Fruit fly (Drosophila melanogaster): Measurements from ENCODE around the gene Trmt112.

Gene Trmt112

dm6 chr3L:21171905-21172304 lies 44.7 kb downstream of the Trmt112 start, which contains the start of gene Ac78C (continued):
- peak; percentile 69 for TF ChIP-seq chn (GFP tag; optimal IDR thresholded peaks at IDR 0.05)
- peak; percentile 90 for TF ChIP-seq CG4328 (GFP tag; optimal IDR thresholded peaks at IDR 0.05)
- TF ChIP-seq Poxn (GFP tag; IDR thresholded peaks at IDR 0.05): peak; percentile 77
- TF ChIP-seq phol (tag; optimal IDR thresholded peaks at IDR 0.05): peak; percentile 66
- peak; percentile 63 for TF ChIP-seq dm (GFP tag; optimal IDR thresholded peaks at IDR 0.05)
- TF ChIP-seq pnt (GFP tag; optimal IDR thresholded peaks at IDR 0.05): peak; percentile 86
- TF ChIP-seq Fer3 (tag; optimal IDR thresholded peaks at IDR 0.05): peak; percentile 92
- peak; percentile 91 for TF ChIP-seq CG6813 (GFP tag; optimal IDR thresholded peaks at IDR 0.05)
- peak; percentile 49 for TF ChIP-seq CG15696 (tag; optimal IDR thresholded peaks at IDR 0.05)
- no peak for TF ChIP-seq Sry-β (GFP tag; optimal IDR thresholded peaks at IDR 0.05)
- no peak for TF ChIP-seq kni (GFP tag; optimal IDR thresholded peaks at IDR 0.05)
- TF ChIP-seq Tbp (GFP tag; optimal IDR thresholded peaks at IDR 0.05): no peak
- no peak for TF ChIP-seq Lpt (GFP tag; optimal IDR thresholded peaks at IDR 0.05)
- no peak for TF ChIP-seq CG8478 (optimal IDR thresholded peaks at IDR 0.05)
- TF ChIP-seq abd-A (tag; optimal IDR thresholded peaks at IDR 0.05): peak; percentile 88
- TF ChIP-seq Sry-δ (GFP tag; optimal IDR thresholded peaks at IDR 0.05): peak; percentile 32
- peak; percentile 83 for TF ChIP-seq CG1647 (GFP tag; optimal IDR thresholded peaks at IDR 0.05)
- TF ChIP-seq hth (optimal IDR thresholded peaks at IDR 0.05): no peak
- TF ChIP-seq zen (tag; optimal IDR thresholded peaks at IDR 0.05): peak; percentile 39
- TF ChIP-seq insv (GFP tag; optimal IDR thresholded peaks at IDR 0.05): peak in 1 of 2 experiments; percentile 33
- peak; percentile 65 to 77 for TF ChIP-seq chif (GFP tag; optimal IDR thresholded peaks at IDR 0.05)
- TF ChIP-seq Taf1 (GFP tag; IDR thresholded peaks at IDR 0.05): peak; percentile 84
- peak; percentile 84 for TF ChIP-seq CG17568 (GFP tag; optimal IDR thresholded peaks at IDR 0.05)
- peak; percentile 76 for TF ChIP-seq tap (tag; optimal IDR thresholded peaks at IDR 0.05)
- TF ChIP-seq h (optimal IDR thresholded peaks at IDR 0.05): no peak
- TF ChIP-seq CG2116 (GFP tag; optimal IDR thresholded peaks at IDR 0.05): no peak
- peak; percentile 88 for TF ChIP-seq Ptx1 (GFP tag; IDR thresholded peaks at IDR 0.05)
- TF ChIP-seq CG17385 (GFP tag; optimal IDR thresholded peaks at IDR 0.05): peak; percentile 71
- TF ChIP-seq slou (GFP tag; optimal IDR thresholded peaks at IDR 0.05): peak; percentile 48
- peak; percentile 51 for TF ChIP-seq da (GFP tag; optimal IDR thresholded peaks at IDR 0.05)
- peak; percentile 83 for TF ChIP-seq CG4282 (GFP tag; optimal IDR thresholded peaks at IDR 0.05)
- TF ChIP-seq MBD-R2 (GFP tag; IDR thresholded peaks at IDR 0.05): no peak; the same call in none of the 2 replicates
- TF ChIP-seq hkb (optimal IDR thresholded peaks at IDR 0.05): no peak
- peak; percentile 88 for TF ChIP-seq hkb (GFP tag; IDR thresholded peaks at IDR 0.05)
- TF ChIP-seq CG15479 (GFP tag; optimal IDR thresholded peaks at IDR 0.05): no peak
- no peak for TF ChIP-seq Dip2 (GFP tag; IDR thresholded peaks at IDR 0.05)
- no peak for TF ChIP-seq CG4707 (GFP tag; optimal IDR thresholded peaks at IDR 0.05)
- peak in 1 of 2 experiments; percentile 52 for TF ChIP-seq Eip74EF (GFP tag; optimal IDR thresholded peaks at IDR 0.05)
- peak; percentile 53 for TF ChIP-seq CG10321 (GFP tag; IDR thresholded peaks at IDR 0.05)
- peak; percentile 92 for TF ChIP-seq sug (tag; optimal IDR thresholded peaks at IDR 0.05)
- peak; percentile 53 for TF ChIP-seq Mes4 (GFP tag; optimal IDR thresholded peaks at IDR 0.05)
- peak; percentile 91 for TF ChIP-seq CHES-1-like (GFP tag; optimal IDR thresholded peaks at IDR 0.05)
- TF ChIP-seq CG10959 (GFP tag; IDR thresholded peaks at IDR 0.05): no peak
- peak; percentile 78 for TF ChIP-seq Camta (GFP tag; optimal IDR thresholded peaks at IDR 0.05)
- peak; percentile 80 for TF ChIP-seq cwo (GFP tag; optimal IDR thresholded peaks at IDR 0.05)
- TF ChIP-seq Doc2 (GFP tag; IDR thresholded peaks at IDR 0.05): peak; percentile 51; the same call in 1 of the 2 replicates
- no peak for TF ChIP-seq gsb-n (tag; optimal IDR thresholded peaks at IDR 0.05)
- peak; percentile 65; the same call in 2 of the 3 replicates for TF ChIP-seq otp (GFP tag; IDR thresholded peaks at IDR 0.05)
- TF ChIP-seq mld (GFP tag; IDR thresholded peaks at IDR 0.05; ENCODE audit: partially characterized antibody): no peak
- peak; percentile 73 for TF ChIP-seq odd (GFP tag; optimal IDR thresholded peaks at IDR 0.05)
- TF ChIP-seq disco-r (GFP tag; optimal IDR thresholded peaks at IDR 0.05): peak; percentile 79
- TF ChIP-seq CG17359 (tag; optimal IDR thresholded peaks at IDR 0.05): peak; percentile 88
